Fruit fly (Drosophila melanogaster): Measurements from ENCODE around the gene ovo.
A peak's percentile ranks its signal among the peaks of the same experiment; 100 is the strongest.

The ovo gene

DNA sequence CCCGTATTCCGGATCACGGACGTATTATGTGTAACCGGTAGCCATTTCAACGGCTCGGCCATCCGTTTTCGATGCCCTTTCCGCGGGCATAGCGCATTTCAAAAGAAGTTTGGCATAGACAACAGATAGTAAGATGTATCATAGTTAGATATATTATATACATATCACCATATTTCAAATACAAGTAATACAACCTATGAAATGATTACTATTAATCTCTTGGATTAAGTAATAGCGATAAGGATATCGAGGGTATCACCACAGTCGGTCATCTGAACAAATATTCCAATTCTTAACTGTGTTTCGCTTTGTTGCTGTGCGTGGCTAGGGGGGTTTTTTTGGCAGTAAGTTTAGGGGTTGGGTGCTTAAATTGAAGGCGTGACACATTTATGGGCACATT is 47.5 kb downstream of the ovo start (continued):
- TF ChIP-seq CG32532 (GFP tag; IDR thresholded peaks at IDR 0.05) = peak; percentile 21; the same call in 1 of the 2 replicates
- TF ChIP-seq btn (GFP tag; optimal IDR thresholded peaks at IDR 0.05) = no peak
- no peak for TF ChIP-seq CG11560 (tag; IDR thresholded peaks at IDR 0.05)
- peak; percentile 25 for TF ChIP-seq CG18619 (GFP tag; optimal IDR thresholded peaks at IDR 0.05)
- no peak for TF ChIP-seq mirr (GFP tag; optimal IDR thresholded peaks at IDR 0.05)
- peak; percentile 5 for TF ChIP-seq oc (tag; optimal IDR thresholded peaks at IDR 0.05)
- no peak for TF ChIP-seq Sry-δ (GFP tag; optimal IDR thresholded peaks at IDR 0.05)
- no peak for TF ChIP-seq nerfin-2 (GFP tag; IDR thresholded peaks at IDR 0.05; ENCODE audit: partially characterized antibody)
- no peak for TF ChIP-seq crol (GFP tag; IDR thresholded peaks at IDR 0.05)
- TF ChIP-seq hkb (optimal IDR thresholded peaks at IDR 0.05) = no peak
- 0 out of 2 replicates have a peak, but pooled peaks have one; percentile 45 for TF ChIP-seq hkb (GFP tag; IDR thresholded peaks at IDR 0.05)
- TF ChIP-seq mld (GFP tag; IDR thresholded peaks at IDR 0.05; ENCODE audit: partially characterized antibody) = no peak
- peak; percentile 51 for TF ChIP-seq Oli (tag; optimal IDR thresholded peaks at IDR 0.05)
- TF ChIP-seq HLHmδ (GFP tag; optimal IDR thresholded peaks at IDR 0.05) = no peak
- TF ChIP-seq TFAM (GFP tag; optimal IDR thresholded peaks at IDR 0.05) = no peak
- no peak for TF ChIP-seq Deaf1 (tag; optimal IDR thresholded peaks at IDR 0.05)
- TF ChIP-seq CG11093 (GFP tag; IDR thresholded peaks at IDR 0.05) = no peak
- TF ChIP-seq CG10321 (GFP tag; IDR thresholded peaks at IDR 0.05) = no peak
- TF ChIP-seq h (optimal IDR thresholded peaks at IDR 0.05) = no peak
- no peak for TF ChIP-seq CG8765 (GFP tag; IDR thresholded peaks at IDR 0.05)
- no peak for TF ChIP-seq CG6683 (GFP tag; optimal IDR thresholded peaks at IDR 0.05)
- no peak for TF ChIP-seq tio (GFP tag; optimal IDR thresholded peaks at IDR 0.05)
- TF ChIP-seq CG4360 (GFP tag; IDR thresholded peaks at IDR 0.05) = no peak
- TF ChIP-seq CG10979 (tag; optimal IDR thresholded peaks at IDR 0.05) = peak; percentile 53
- peak; percentile 44 for TF ChIP-seq Dek (tag; optimal IDR thresholded peaks at IDR 0.05)
- TF ChIP-seq CTCF (GFP tag; optimal IDR thresholded peaks at IDR 0.05) = no peak
- TF ChIP-seq Drgx (GFP tag; IDR thresholded peaks at IDR 0.05) = no peak
- no peak for TF ChIP-seq schlank (tag; optimal IDR thresholded peaks at IDR 0.05)
- TF ChIP-seq wdn (GFP tag; IDR thresholded peaks at IDR 0.05) = no peak
- TF ChIP-seq Atf3 (GFP tag; optimal IDR thresholded peaks at IDR 0.05) = no peak
- peak; percentile 71 for TF ChIP-seq CG11504 (tag; optimal IDR thresholded peaks at IDR 0.05)
- no peak for TF ChIP-seq zfh1 (GFP tag; IDR thresholded peaks at IDR 0.05)
- no peak for TF ChIP-seq Ets97D (GFP tag; optimal IDR thresholded peaks at IDR 0.05)
- TF ChIP-seq psq (GFP tag; optimal IDR thresholded peaks at IDR 0.05) = no peak
- TF ChIP-seq vvl (GFP tag; IDR thresholded peaks at IDR 0.05) = peak; percentile 22; the same call in 1 of the 2 replicates
- peak; percentile 5 for TF ChIP-seq scrt (GFP tag; optimal IDR thresholded peaks at IDR 0.05)
- no peak for TF ChIP-seq ttk (GFP tag; IDR thresholded peaks at IDR 0.05)
- TF ChIP-seq Meics (GFP tag; optimal IDR thresholded peaks at IDR 0.05) = peak; percentile 59
- TF ChIP-seq gce (GFP tag; IDR thresholded peaks at IDR 0.05) = no peak

DNA sequence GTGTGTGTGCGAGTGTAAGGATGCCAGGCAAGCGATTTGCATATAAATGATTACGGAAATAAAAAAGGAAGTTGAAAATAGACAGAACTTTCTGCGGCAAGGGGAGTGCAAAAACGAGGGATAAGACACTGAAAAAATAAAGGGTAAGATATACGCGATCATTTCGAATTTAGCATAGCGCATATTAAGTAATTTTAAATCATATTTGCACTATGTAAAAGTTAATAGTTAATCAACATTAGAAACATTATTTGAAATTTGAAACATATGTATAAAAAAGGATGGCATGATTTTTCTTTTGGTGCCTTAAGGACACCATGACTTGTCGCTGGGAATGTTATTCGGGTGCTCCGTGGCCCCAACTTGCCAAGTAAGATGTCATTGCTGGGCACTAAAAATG is 65.0 kb downstream of the ovo start:
- TF ChIP-seq CG15269 (tag; optimal IDR thresholded peaks at IDR 0.05) (no peak), CG11085 (GFP tag; IDR thresholded peaks at IDR 0.05) (no peak), Sry-δ (GFP tag; optimal IDR thresholded peaks at IDR 0.05) (no peak), Xbp1 (GFP tag; optimal IDR thresholded peaks at IDR 0.05) (no peak), nom (GFP tag; optimal IDR thresholded peaks at IDR 0.05) (no peak), CG16813 (GFP tag; IDR thresholded peaks at IDR 0.05; ENCODE audit: partially characterized antibody) (no peak), CG32772 (GFP tag; IDR thresholded peaks at IDR 0.05) (no peak), CG6854 (GFP tag; optimal IDR thresholded peaks at IDR 0.05) (no peak), kah (GFP tag; optimal IDR thresholded peaks at IDR 0.05) (no peak), Dbx (GFP tag; IDR thresholded peaks at IDR 0.05) (no peak), Hr51 (GFP tag; optimal IDR thresholded peaks at IDR 0.05) (peak in 1 of 2 experiments; percentile 14), E2f1 (GFP tag; IDR thresholded peaks at IDR 0.05) (no peak), z (GFP tag; IDR thresholded peaks at IDR 0.05) (no peak), Taf1 (GFP tag; IDR thresholded peaks at IDR 0.05) (no peak), vnd (GFP tag; IDR thresholded peaks at IDR 0.05; ENCODE audit: partially characterized antibody) (no peak), sens (GFP tag) (peak; percentile 54), her (GFP tag; optimal IDR thresholded peaks at IDR 0.05) (no peak), tna (GFP tag; IDR thresholded peaks at IDR 0.05; ENCODE audit: partially characterized antibody) (no peak)

Data from whole organism, embryonic.